Fruit fly (Drosophila melanogaster) whole organism, embryonic: ENCODE data around the gene CG43897.

ENCODE experiments used
- BtbVII ChIP-seq: fragments of 200-800 bp; sonication (Bioruptor generic); optimal IDR thresholded peaks from 3 replicates; lab custom pipeline; 2017; ENCODE audit warnings: missing biosample characterization, mild to moderate bottlenecking, missing genetic modification characterization
- CG10147 ChIP-seq: fragments of 200-800 bp; sonication (Bioruptor generic); optimal IDR thresholded peaks from 2 replicates; lab custom pipeline; 2019; ENCODE audit warnings: missing biosample characterization, mild to moderate bottlenecking, missing genetic modification characterization, moderate library complexity
- CG11504 ChIP-seq: fragments of 200-800 bp; sonication (Bioruptor generic); optimal IDR thresholded peaks from 3 replicates; lab custom pipeline; 2019; ENCODE audit warnings: missing biosample characterization, mild to moderate bottlenecking, missing genetic modification characterization, moderate library complexity
- CG12155 ChIP-seq: fragments of 200-800 bp; sonication (Bioruptor generic); optimal IDR thresholded peaks from 3 replicates; lab custom pipeline; 2016; ENCODE audit warnings: missing biosample characterization, missing genetic modification characterization
- CG12299 ChIP-seq: fragments of 200-800 bp; sonication (Bioruptor generic); optimal IDR thresholded peaks from 2 replicates; lab custom pipeline; 2018; ENCODE audit warnings: missing biosample characterization, mild to moderate bottlenecking, missing genetic modification characterization
- CG13424 ChIP-seq: fragments of 200-800 bp; sonication (Bioruptor generic); optimal IDR thresholded peaks from 2 replicates; lab custom pipeline; 2019; ENCODE audit warnings: missing biosample characterization, mild to moderate bottlenecking, missing genetic modification characterization, moderate library complexity
- CG13624 ChIP-seq: fragments of 200-800 bp; sonication (Bioruptor generic); optimal IDR thresholded peaks from 2 replicates; lab custom pipeline; 2016; ENCODE audit warnings: missing biosample characterization, missing genetic modification characterization
- CG17385 ChIP-seq: fragments of 200-800 bp; sonication (Bioruptor generic); optimal IDR thresholded peaks from 3 replicates; lab custom pipeline; 2018; ENCODE audit warnings: missing biosample characterization, mild to moderate bottlenecking, missing genetic modification characterization
- CG17802 ChIP-seq: fragments of 200-800 bp; sonication (Bioruptor generic); optimal IDR thresholded peaks from 2 replicates; lab custom pipeline; 2018; ENCODE audit warnings: missing biosample characterization, mild to moderate bottlenecking, missing genetic modification characterization, moderate library complexity
- CG2678 ChIP-seq: fragments of 200-800 bp; sonication (Bioruptor generic); optimal IDR thresholded peaks from 3 replicates; lab custom pipeline; 2019; ENCODE audit warnings: missing biosample characterization, mild to moderate bottlenecking, missing genetic modification characterization, moderate library complexity
- CG4424 ChIP-seq: fragments of 200-800 bp; sonication (Bioruptor generic); optimal IDR thresholded peaks from 3 replicates; lab custom pipeline; 2016; ENCODE audit warnings: missing biosample characterization, missing genetic modification characterization
- CG6854 ChIP-seq: fragments of 200-800 bp; sonication (Bioruptor generic); optimal IDR thresholded peaks from 3 replicates; lab custom pipeline; 2017; ENCODE audit warnings: missing biosample characterization, mild to moderate bottlenecking, missing genetic modification characterization
- CG7556 ChIP-seq: fragments of 200-800 bp; sonication (Bioruptor generic); optimal IDR thresholded peaks from 2 replicates; lab custom pipeline; 2017; ENCODE audit warnings: missing biosample characterization, mild to moderate bottlenecking, missing genetic modification characterization
- CG8359 ChIP-seq: fragments of 200-800 bp; sonication (Bioruptor generic); optimal IDR thresholded peaks from 2 replicates; lab custom pipeline; 2017; ENCODE audit warnings: missing biosample characterization, mild to moderate bottlenecking, missing genetic modification characterization, borderline replicate concordance
- CG8388 ChIP-seq: fragments of 200-800 bp; sonication (Bioruptor generic); optimal IDR thresholded peaks from 2 replicates; lab custom pipeline; 2019; ENCODE audit warnings: missing biosample characterization, mild to moderate bottlenecking, missing genetic modification characterization, moderate library complexity
- CG8944 ChIP-seq: fragments of 200-800 bp; sonication (Bioruptor generic); optimal IDR thresholded peaks from 3 replicates; lab custom pipeline; 2016; ENCODE audit warnings: missing biosample characterization, missing genetic modification characterization
- CG9797 ChIP-seq: fragments of 200-800 bp; sonication (Bioruptor generic); optimal IDR thresholded peaks from 3 replicates; lab custom pipeline; 2018; ENCODE audit warnings: missing biosample characterization, mild to moderate bottlenecking, missing genetic modification characterization
- Camta ChIP-seq: fragments of 200-800 bp; sonication (Bioruptor generic); optimal IDR thresholded peaks from 2 replicates; lab custom pipeline; 2016; ENCODE audit warnings: missing biosample characterization, missing genetic modification characterization
- D ChIP-seq, 2 experiments: fragments of 200-800 bp in 1 of 2; fragments of >200 bp in 1 of 2; sonication (Bioruptor generic) in 1 of 2; optimal IDR thresholded peaks; 2 replicates in 1 of 2; 3 replicates in 1 of 2; lab custom pipeline; 2017; ENCODE audit warnings: mild to moderate bottlenecking in 1 of 2, missing biosample characterization in 1 of 2, missing genetic modification characterization in 1 of 2, missing genetic modification reagents in 1 of 2
- Dip2 ChIP-seq: fragments of 200-800 bp; sonication (Bioruptor generic); IDR thresholded peaks from 2 replicates; pipeline ENCODE4 v1.3.6; 2022; ENCODE audit warnings: missing biosample characterization, missing genetic modification characterization
- Drgx ChIP-seq: fragments of 200-800 bp; sonication (Bioruptor generic); IDR thresholded peaks from 2 replicates; pipeline ENCODE4 v1.3.6; 2022; ENCODE audit warnings: missing biosample characterization, missing genetic modification characterization
- E2f1 ChIP-seq: fragments of 200-800 bp; sonication (Bioruptor generic); IDR thresholded peaks from 2 replicates; pipeline ENCODE4 v1.3.6; 2022; ENCODE audit warnings: missing biosample characterization, missing genetic modification characterization
- Gug ChIP-seq: fragments of 200-800 bp; sonication (Bioruptor generic); IDR thresholded peaks from 4 replicates; pipeline ENCODE4 v1.3.6; 2022; ENCODE audit warnings: missing biosample characterization, missing genetic modification characterization
- H2.0 ChIP-seq: fragments of 200-800 bp; sonication (Bioruptor generic); IDR thresholded peaks from 2 replicates; pipeline ENCODE4 v1.3.6; 2022; ENCODE audit warnings: missing biosample characterization, missing genetic modification characterization
- Hey ChIP-seq: fragments of 200-800 bp; sonication (Bioruptor generic); optimal IDR thresholded peaks from 3 replicates; lab custom pipeline; 2018; ENCODE audit warnings: missing biosample characterization, mild to moderate bottlenecking, missing genetic modification characterization
- Hr78 ChIP-seq, 2 experiments: fragments of 200-800 bp in 1 of 2; fragments of >200 bp in 1 of 2; sonication (Bioruptor generic) in 1 of 2; optimal IDR thresholded peaks; 2 replicates each; lab custom pipeline; 2017 to 2019; ENCODE audit warnings: missing biosample characterization in 2 of 2, missing genetic modification characterization in 2 of 2, mild to moderate bottlenecking in 1 of 2, moderate library complexity in 1 of 2
- Med ChIP-seq: fragments of 200-800 bp; sonication (Bioruptor generic); peaks from one replicate; lab custom pipeline; 2016; ENCODE audit warnings: missing biosample characterization, missing genetic modification characterization, mild to moderate bottlenecking, inconsistent platforms, moderate library complexity
- Nf-YB ChIP-seq: fragments of 200-800 bp; sonication (Bioruptor generic); optimal IDR thresholded peaks from 3 replicates; lab custom pipeline; 2019; ENCODE audit warnings: missing biosample characterization, mild to moderate bottlenecking, missing genetic modification characterization, moderate library complexity
- NfI ChIP-seq: fragments of 200-800 bp; sonication (Bioruptor generic); optimal IDR thresholded peaks from 3 replicates; lab custom pipeline; 2018; ENCODE audit warnings: missing biosample characterization, mild to moderate bottlenecking, missing genetic modification characterization, moderate library complexity
- Sox102F ChIP-seq: fragments of 200-800 bp; sonication (Bioruptor generic); optimal IDR thresholded peaks from 2 replicates; lab custom pipeline; 2018; ENCODE audit warnings: missing biosample characterization, mild to moderate bottlenecking, missing genetic modification characterization, moderate library complexity
- Sry-β ChIP-seq: fragments of 200-800 bp; sonication (Bioruptor generic); optimal IDR thresholded peaks from 2 replicates; lab custom pipeline; 2018; ENCODE audit warnings: missing biosample characterization, mild to moderate bottlenecking, missing genetic modification characterization, moderate library complexity
- ab ChIP-seq: fragments of 200-800 bp; sonication (Bioruptor generic); optimal IDR thresholded peaks from 2 replicates; lab custom pipeline; 2016; ENCODE audit warnings: missing biosample characterization, missing genetic modification characterization
- ac ChIP-seq: fragments of 200-800 bp; sonication (Bioruptor generic); optimal IDR thresholded peaks from 3 replicates; lab custom pipeline; 2017; ENCODE audit warnings: missing biosample characterization, mild to moderate bottlenecking, missing genetic modification characterization
- al ChIP-seq: fragments of 200-800 bp; sonication (Bioruptor generic); IDR thresholded peaks from 2 replicates; pipeline ENCODE4 v1.3.6; 2022; ENCODE audit warnings: missing biosample characterization, missing genetic modification characterization
- bbx ChIP-seq: fragments of 200-800 bp; sonication (Bioruptor generic); IDR thresholded peaks from 2 replicates; pipeline ENCODE4 v1.3.6; 2022; ENCODE audit warnings: missing biosample characterization, missing genetic modification characterization; ENCODE audit not compliant: partially characterized antibody
- bowl ChIP-seq: fragments of 200-800 bp; sonication (Bioruptor generic); IDR thresholded peaks from 2 replicates; pipeline ENCODE4 v1.3.6; 2022; ENCODE audit warnings: missing biosample characterization, missing genetic modification characterization
- chinmo ChIP-seq: fragments of 200-800 bp; sonication (Bioruptor generic); IDR thresholded peaks from 4 replicates; pipeline ENCODE4 v1.3.6; 2022; ENCODE audit warnings: missing biosample characterization, missing genetic modification characterization; ENCODE audit not compliant: partially characterized antibody
- crol ChIP-seq: fragments of 200-800 bp; sonication (Bioruptor generic); IDR thresholded peaks from 2 replicates; pipeline ENCODE4 v1.3.6; 2022; ENCODE audit warnings: missing biosample characterization, missing genetic modification characterization
- danr ChIP-seq: fragments of 200-800 bp; sonication (Bioruptor generic); IDR thresholded peaks from 2 replicates; pipeline ENCODE4 v1.3.6; 2022; ENCODE audit warnings: missing biosample characterization, missing genetic modification characterization
- emc ChIP-seq: fragments of 200-800 bp; sonication (Bioruptor generic); optimal IDR thresholded peaks from 2 replicates; lab custom pipeline; 2016; ENCODE audit warnings: missing biosample characterization, missing genetic modification characterization
- esg ChIP-seq: fragments of 200-800 bp; sonication (Bioruptor generic); conservative IDR thresholded peaks from 2 replicates; pipeline ENCODE4 v1.3.6; 2022; ENCODE audit warnings: missing biosample characterization, missing genetic modification characterization
- kay ChIP-seq: fragments of 200-800 bp; sonication (Bioruptor generic); optimal IDR thresholded peaks from 2 replicates; lab custom pipeline; 2016; ENCODE audit warnings: missing biosample characterization, missing genetic modification characterization
- mam ChIP-seq: fragments of 200-800 bp; sonication (Bioruptor generic); optimal IDR thresholded peaks from 3 replicates; lab custom pipeline; 2016; ENCODE audit warnings: missing biosample characterization, missing genetic modification characterization
- pan ChIP-seq, 4 experiments: fragments of >200 bp in 3 of 4; fragments of 200-800 bp in 1 of 4; sonication (Bioruptor generic) in 1 of 4; optimal IDR thresholded peaks in 3 of 4; IDR thresholded peaks in 1 of 4; 2 replicates each; pipeline versions ENCODE4 v1.3.6 to Lab custom; 2017 to 2022; ENCODE audit warnings: missing biosample characterization in 2 of 4, missing genetic modification characterization in 2 of 4, mixed read lengths in 1 of 4
- pfk ChIP-seq: fragments of 200-800 bp; sonication (Bioruptor generic); optimal IDR thresholded peaks from 2 replicates; lab custom pipeline; 2018; ENCODE audit warnings: missing biosample characterization, mild to moderate bottlenecking, missing genetic modification characterization, moderate library complexity
- pnt ChIP-seq: fragments of 200-800 bp; sonication (Bioruptor generic); optimal IDR thresholded peaks from 3 replicates; lab custom pipeline; 2016; ENCODE audit warnings: missing biosample characterization, missing genetic modification characterization
- tin ChIP-seq: fragments of 200-800 bp; sonication (Bioruptor generic); optimal IDR thresholded peaks from 3 replicates; lab custom pipeline; 2016; ENCODE audit warnings: missing biosample characterization, missing genetic modification characterization
- ttk ChIP-seq: fragments of 200-800 bp; sonication (Bioruptor generic); IDR thresholded peaks from 2 replicates; pipeline ENCODE4 v2.1.2; 2022; ENCODE audit warnings: missing biosample characterization, missing genetic modification characterization
- tx ChIP-seq: fragments of 200-800 bp; sonication (Bioruptor generic); optimal IDR thresholded peaks from 2 replicates; lab custom pipeline; 2016; ENCODE audit warnings: missing biosample characterization, missing genetic modification characterization

The CG43897 gene

DNA sequence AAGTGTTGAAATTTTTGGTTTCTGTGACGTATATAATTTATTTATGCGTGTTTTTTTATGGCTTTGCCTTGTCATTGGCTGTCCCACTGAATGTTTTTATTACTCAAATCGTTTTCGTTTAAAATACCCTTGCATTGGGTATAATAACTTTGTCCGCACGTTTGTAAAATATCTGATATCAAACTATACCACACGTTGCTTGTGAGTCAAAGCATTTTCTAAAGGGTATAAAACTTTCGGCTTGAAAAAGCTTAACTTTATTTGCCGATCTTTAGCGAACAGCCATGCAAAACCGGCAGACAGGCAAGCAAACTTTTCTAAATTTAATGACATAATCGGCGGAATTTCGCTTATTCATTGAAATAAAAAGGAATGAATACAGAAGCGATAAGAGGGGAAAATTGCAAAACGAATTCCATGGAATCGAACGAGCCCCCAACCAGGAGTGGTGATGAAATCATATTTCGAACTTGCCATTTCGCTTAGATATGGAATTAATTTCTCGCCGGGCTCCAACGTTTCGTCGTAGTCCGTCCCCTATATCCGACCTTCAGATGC, 33.9 kb downstream of the CG43897 start (continued):
- TF ChIP-seq CG2678 (tag; lab: Kevin White, UChicago) (peak; percentile 69), CG17802 (tag; lab: Kevin White, UChicago) (no peak), BtbVII (peak; percentile 42), CG13624 (peak; percentile 73), Sox102F (peak; percentile 45), bowl (GFP tag; lab: Robert Waterston, UW) (no peak), kay (GFP tag; lab: Kevin White, UChicago) (peak; percentile 15), CG11504 (tag; lab: Kevin White, UChicago) (peak; percentile 68), H2.0 (GFP tag; lab: Robert Waterston, UW) (0 out of 2 replicates have a peak, but pooled peaks have one; percentile 5), Med (peak; percentile 95), pan (optimal IDR thresholded peaks at IDR 0.05; lab: Kevin White, UChicago) (no peak), pan (GFP tag; optimal IDR thresholded peaks at IDR 0.05 in 1 of 2, IDR thresholded peaks at IDR 0.05 in 1 of 2) (peak in 1 of 2 experiments; percentile 68), pfk (GFP tag; lab: Kevin White, UChicago) (no peak), CG10147 (GFP tag; lab: Kevin White, UChicago) (peak; percentile 1), E2f1 (no peak), bbx (no peak), mam (GFP tag; lab: Kevin White, UChicago) (peak; percentile 67), Hr78 (GFP tag; optimal IDR thresholded peaks at IDR 0.05; lab: Kevin White, UChicago) (no peak), Sry-β (no peak), CG8359 (no peak), CG4424 (GFP tag; lab: Kevin White, UChicago) (peak; percentile 30), ac (GFP tag; lab: Kevin White, UChicago) (no peak), ab (GFP tag; lab: Kevin White, UChicago) (no peak), tin (GFP tag; lab: Kevin White, UChicago) (peak; percentile 33), Camta (GFP tag; lab: Kevin White, UChicago) (no peak), esg (GFP tag; lab: Robert Waterston, UW) (0 out of 2 replicates have a peak, but pooled peaks have one; percentile 28), Drgx (no peak), tx (peak; percentile 8), danr (GFP tag; lab: Robert Waterston, UW) (no peak), CG7556 (no peak), Nf-YB (GFP tag; lab: Kevin White, UChicago) (peak; percentile 12), pnt (GFP tag; lab: Kevin White, UChicago) (no peak), CG12299 (tag; lab: Kevin White, UChicago) (no peak), CG13424 (tag; lab: Kevin White, UChicago) (peak; percentile 58), CG6854 (GFP tag; lab: Kevin White, UChicago) (peak; percentile 15), D (optimal IDR thresholded peaks at IDR 0.05; lab: Kevin White, UChicago) (no peak), D (GFP tag; optimal IDR thresholded peaks at IDR 0.05; lab: Kevin White, UChicago) (no peak), Gug (GFP tag; lab: Robert Waterston, UW) (peak; percentile 33; the same call in 2 of the 4 replicates), Dip2 (GFP tag; lab: Robert Waterston, UW) (no peak), CG9797 (GFP tag; lab: Kevin White, UChicago) (no peak), CG17385 (peak; percentile 56), NfI (peak; percentile 51), CG8944 (GFP tag; lab: Kevin White, UChicago) (no peak), CG8388 (GFP tag; lab: Kevin White, UChicago) (no peak), chinmo (no peak), emc (GFP tag; lab: Kevin White, UChicago) (no peak), crol (no peak), Hey (tag; lab: Kevin White, UChicago) (no peak), al (GFP tag; lab: Robert Waterston, UW) (peak; percentile 56; the same call in 1 of the 2 replicates), CG12155 (GFP tag; lab: Kevin White, UChicago) (peak; percentile 50), ttk (GFP tag; lab: Robert Waterston, UW) (peak; percentile 48)
